Worm (Caenorhabditis elegans) whole organism, L4 larva: ENCODE measurements around the gene T26A8.3.

ENCODE experiments used
- F10B5.3 ChIP-seq: sonication (generic microtip); optimal IDR thresholded peaks from 2 replicates; lab custom pipeline; 2016; ENCODE audit warnings: mild to moderate bottlenecking, missing genetic modification characterization, missing compliant biosample characterization
- F26F4.8 ChIP-seq: fragments of 200-800 bp; sonication (Bioruptor generic); conservative IDR thresholded peaks from 2 replicates; pipeline ENCODE4 v1.3.6; 2022; ENCODE audit warnings: missing genetic modification characterization, missing compliant biosample characterization
- F44E2.7 ChIP-seq: fragments of 200-800 bp; sonication (Bioruptor generic); IDR thresholded peaks from 2 replicates; pipeline ENCODE4 v2.1.2; 2022; ENCODE audit warnings: missing genetic modification characterization, missing compliant biosample characterization
- R02D3.7 ChIP-seq: fragments of 150-350 bp; sonication (generic microtip); optimal IDR thresholded peaks from 3 replicates; lab custom pipeline; 2014; ENCODE audit warnings: missing biosample characterization, missing genetic modification characterization
- Y105C5A.15 ChIP-seq: fragments of 200-800 bp; sonication (Bioruptor generic); IDR thresholded peaks from 2 replicates; pipeline ENCODE4 v1.3.6; 2022; ENCODE audit warnings: missing genetic modification characterization, missing compliant biosample characterization
- Y5F2A.4 ChIP-seq: fragments of 200-800 bp; sonication (Bioruptor generic); optimal IDR thresholded peaks from 2 replicates; lab custom pipeline; 2018; ENCODE audit warnings: mild to moderate bottlenecking, missing genetic modification characterization, missing compliant biosample characterization
- ZK337.2 ChIP-seq: fragments of 200-800 bp; sonication (Bioruptor generic); IDR thresholded peaks from 2 replicates; pipeline ENCODE4 v1.3.6; 2022; ENCODE audit warnings: missing genetic modification reagents, missing genetic modification characterization, missing compliant biosample characterization
- aha-1 ChIP-seq: fragments of 150-350 bp; peaks from one replicate; lab custom pipeline; 2014; ENCODE audit warnings: missing biosample characterization, missing genetic modification characterization
- aly-2 ChIP-seq: sonication (generic microtip); optimal IDR thresholded peaks from 2 replicates; lab custom pipeline; 2018; ENCODE audit warnings: missing biosample characterization, missing genetic modification characterization
- ama-1 ChIP-seq: fragments of 150-350 bp; optimal IDR thresholded peaks from 2 replicates; lab custom pipeline; 2014; ENCODE audit warnings: inconsistent platforms, mixed read lengths
- arid-1 ChIP-seq: fragments of 200-800 bp; sonication (Bioruptor generic); conservative IDR thresholded peaks from 2 replicates; pipeline ENCODE4 v1.3.6; 2022; ENCODE audit warnings: missing genetic modification reagents, missing genetic modification characterization, missing compliant biosample characterization
- attf-4 ChIP-seq: sonication (generic microtip); optimal IDR thresholded peaks from 3 replicates; lab custom pipeline; 2017; ENCODE audit warnings: missing biosample characterization, missing genetic modification characterization
- ceh-28 ChIP-seq: fragments of 150-350 bp; optimal IDR thresholded peaks from 2 replicates; lab custom pipeline; 2014; ENCODE audit warnings: missing biosample characterization, missing genetic modification reagents, missing genetic modification characterization
- ceh-32 ChIP-seq: sonication (generic microtip); optimal IDR thresholded peaks from 2 replicates; lab custom pipeline; 2016; ENCODE audit warnings: mild to moderate bottlenecking, missing genetic modification characterization, missing compliant biosample characterization; ENCODE audit not compliant: poor library complexity
- ceh-82 ChIP-seq: sonication (generic microtip); optimal IDR thresholded peaks from 2 replicates; lab custom pipeline; 2017; ENCODE audit warnings: missing biosample characterization, missing genetic modification characterization
- ctbp-1 ChIP-seq: fragments of 200-800 bp; sonication (Bioruptor generic); IDR thresholded peaks from 2 replicates; pipeline ENCODE4 v1.3.6; 2022; ENCODE audit warnings: missing genetic modification reagents, missing genetic modification characterization, missing compliant biosample characterization
- daf-16 ChIP-seq, 3 experiments: sonication (generic microtip); optimal IDR thresholded peaks; 2 replicates each; lab custom pipeline; 2016 to 2017; ENCODE audit warnings: missing genetic modification characterization in 3 of 3, missing genetic modification reagents in 3 of 3, mild to moderate bottlenecking in 2 of 3, missing compliant biosample characterization in 2 of 3, missing biosample characterization in 1 of 3, moderate library complexity in 1 of 3
- daf-19 ChIP-seq: fragments of 200-800 bp; sonication (Bioruptor generic); conservative IDR thresholded peaks from 2 replicates; pipeline ENCODE4 v1.3.6; 2022; ENCODE audit warnings: missing genetic modification characterization, missing compliant biosample characterization
- daf-8 ChIP-seq: fragments of 200-800 bp; sonication (Bioruptor generic); IDR thresholded peaks from 2 replicates; pipeline ENCODE4 v1.3.6; 2022; ENCODE audit warnings: missing genetic modification characterization, missing compliant biosample characterization
- dmd-9 ChIP-seq: fragments of 200-800 bp; sonication (Bioruptor generic); IDR thresholded peaks from 2 replicates; pipeline ENCODE4 v1.3.6; 2022; ENCODE audit warnings: missing genetic modification reagents, missing genetic modification characterization, missing compliant biosample characterization
- dpl-1 ChIP-seq: fragments of 150-350 bp; optimal IDR thresholded peaks from 2 replicates; lab custom pipeline; 2014; ENCODE audit warnings: missing biosample characterization, missing genetic modification reagents, missing genetic modification characterization
- dve-1 ChIP-seq: sonication (generic microtip); optimal IDR thresholded peaks from 2 replicates; lab custom pipeline; 2017; ENCODE audit warnings: antibody characterized with exemption, mild to moderate bottlenecking, missing genetic modification characterization, missing compliant biosample characterization; ENCODE audit not compliant: insufficient read depth
- egl-27 ChIP-seq: sonication (generic microtip); optimal IDR thresholded peaks from 3 replicates; lab custom pipeline; 2017; ENCODE audit warnings: missing biosample characterization, missing genetic modification reagents, missing genetic modification characterization
- fkh-10 ChIP-seq: fragments of 150-350 bp; optimal IDR thresholded peaks from 2 replicates; lab custom pipeline; 2014; ENCODE audit warnings: missing biosample characterization, missing genetic modification reagents, missing genetic modification characterization
- fos-1 ChIP-seq: fragments of 150-350 bp; optimal IDR thresholded peaks from 2 replicates; lab custom pipeline; 2014; ENCODE audit warnings: missing biosample characterization, missing genetic modification characterization
- hlh-11 ChIP-seq: fragments of 200-800 bp; sonication (Bioruptor generic); optimal IDR thresholded peaks from 2 replicates; lab custom pipeline; 2018; ENCODE audit warnings: mild to moderate bottlenecking, missing genetic modification characterization, missing compliant biosample characterization
- hlh-30 ChIP-seq: sonication (generic microtip); optimal IDR thresholded peaks from 2 replicates; lab custom pipeline; 2017; ENCODE audit warnings: antibody characterized with exemption, mild to moderate bottlenecking, missing genetic modification characterization, missing compliant biosample characterization; ENCODE audit not compliant: insufficient read depth
- lin-1 ChIP-seq: fragments of 200-800 bp; sonication (Bioruptor generic); IDR thresholded peaks from 2 replicates; pipeline ENCODE4 v1.3.6; 2022; ENCODE audit warnings: missing genetic modification reagents, missing genetic modification characterization, missing compliant biosample characterization
- lin-13 ChIP-seq: fragments of 150-350 bp; optimal IDR thresholded peaks from 2 replicates; lab custom pipeline; 2014; ENCODE audit warnings: missing biosample characterization, missing genetic modification reagents, missing genetic modification characterization
- lin-15B ChIP-seq: fragments of 150-350 bp; sonication (generic microtip); optimal IDR thresholded peaks from 3 replicates; lab custom pipeline; 2014; ENCODE audit warnings: missing biosample characterization, missing genetic modification characterization
- lir-3 ChIP-seq: sonication (generic microtip); optimal IDR thresholded peaks from 2 replicates; lab custom pipeline; 2016; ENCODE audit warnings: mild to moderate bottlenecking, missing genetic modification characterization, missing compliant biosample characterization
- lsy-2 ChIP-seq, 2 experiments: fragments of 150-350 bp in 1 of 2; sonication (generic microtip) in 1 of 2; optimal IDR thresholded peaks; 2 replicates each; lab custom pipeline; 2014 to 2017; ENCODE audit warnings: missing biosample characterization in 2 of 2, missing genetic modification characterization in 2 of 2
- mdt-29 ChIP-seq: fragments of 200-800 bp; sonication (Bioruptor generic); IDR thresholded peaks from 2 replicates; pipeline ENCODE4 v1.3.6; 2022; ENCODE audit warnings: missing genetic modification reagents, missing genetic modification characterization, missing compliant biosample characterization
- mxl-3 ChIP-seq: fragments of 200-800 bp; sonication (Bioruptor generic); optimal IDR thresholded peaks from 2 replicates; lab custom pipeline; 2018; ENCODE audit warnings: mild to moderate bottlenecking, missing genetic modification characterization, missing compliant biosample characterization
- nhr-10 ChIP-seq: fragments of 150-350 bp; optimal IDR thresholded peaks from 2 replicates; lab custom pipeline; 2014; ENCODE audit warnings: missing biosample characterization, missing genetic modification characterization
- nhr-111 ChIP-seq: fragments of 200-800 bp; sonication (Bioruptor generic); optimal IDR thresholded peaks from 2 replicates; lab custom pipeline; 2018; ENCODE audit warnings: mild to moderate bottlenecking, missing genetic modification characterization, missing compliant biosample characterization
- nhr-237 ChIP-seq: sonication (generic microtip); optimal IDR thresholded peaks from 2 replicates; lab custom pipeline; 2017; ENCODE audit warnings: missing biosample characterization, missing genetic modification characterization
- nhr-28 ChIP-seq: fragments of 150-350 bp; optimal IDR thresholded peaks from 2 replicates; lab custom pipeline; 2014; ENCODE audit warnings: missing biosample characterization, missing genetic modification characterization
- nhr-42 ChIP-seq: fragments of 200-800 bp; sonication (Bioruptor generic); IDR thresholded peaks from 2 replicates; pipeline ENCODE4 v1.3.6; 2022; ENCODE audit warnings: missing genetic modification characterization, missing compliant biosample characterization
- nhr-6 ChIP-seq: fragments of 150-350 bp; optimal IDR thresholded peaks from 2 replicates; lab custom pipeline; 2014; ENCODE audit warnings: missing biosample characterization, missing genetic modification characterization
- nhr-77 ChIP-seq: fragments of 150-350 bp; optimal IDR thresholded peaks from 2 replicates; lab custom pipeline; 2014; ENCODE audit warnings: missing biosample characterization, missing genetic modification characterization
- snpc-1.2 ChIP-seq: fragments of 200-800 bp; sonication (Bioruptor generic); IDR thresholded peaks from 2 replicates; pipeline ENCODE4 v1.3.6; 2022; ENCODE audit warnings: missing genetic modification reagents, missing genetic modification characterization, missing compliant biosample characterization
- spr-1 ChIP-seq: sonication (generic microtip); optimal IDR thresholded peaks from 2 replicates; lab custom pipeline; 2016; ENCODE audit warnings: mild to moderate bottlenecking, missing genetic modification characterization, missing compliant biosample characterization
- unc-130 ChIP-seq: sonication (generic microtip); optimal IDR thresholded peaks from 2 replicates; lab custom pipeline; 2016; ENCODE audit warnings: missing genetic modification reagents, missing genetic modification characterization, missing compliant biosample characterization
- unc-39 ChIP-seq: sonication (generic microtip); optimal IDR thresholded peaks from 2 replicates; lab custom pipeline; 2017; ENCODE audit warnings: missing biosample characterization, missing genetic modification characterization
- unc-62 ChIP-seq, 3 experiments: fragments of 150-350 bp in 1 of 3; sonication (generic microtip); optimal IDR thresholded peaks in 2 of 3; peaks in 1 of 3; 1 replicate in 1 of 3; 2 replicates in 2 of 3; lab custom pipeline; 2014 to 2017; ENCODE audit warnings: missing biosample characterization in 3 of 3, missing genetic modification characterization in 3 of 3, missing genetic modification reagents in 3 of 3, missing genotype in 1 of 3
- vab-7 ChIP-seq: fragments of 200-800 bp; sonication (Bioruptor generic); IDR thresholded peaks from 2 replicates; pipeline ENCODE4 v1.3.6; 2022; ENCODE audit warnings: missing genetic modification reagents, missing genetic modification characterization, missing compliant biosample characterization
- zag-1 ChIP-seq: fragments of 150-350 bp; optimal IDR thresholded peaks from 2 replicates; lab custom pipeline; 2014; ENCODE audit warnings: missing biosample characterization, missing genetic modification characterization
- zfp-2 ChIP-seq: sonication (generic microtip); optimal IDR thresholded peaks from 2 replicates; lab custom pipeline; 2016; ENCODE audit warnings: mild to moderate bottlenecking, missing genetic modification characterization, missing compliant biosample characterization
- zip-2 ChIP-seq: fragments of 150-350 bp; optimal IDR thresholded peaks from 2 replicates; lab custom pipeline; 2014; ENCODE audit warnings: missing biosample characterization, missing genetic modification characterization
- ztf-11 ChIP-seq: fragments of 150-350 bp; optimal IDR thresholded peaks from 2 replicates; lab custom pipeline; 2014; ENCODE audit warnings: missing biosample characterization, missing genetic modification characterization
- ztf-7 ChIP-seq: fragments of 150-350 bp; optimal IDR thresholded peaks from 2 replicates; lab custom pipeline; 2014; ENCODE audit warnings: missing biosample characterization, missing genetic modification characterization

Gene T26A8.3

DNA sequence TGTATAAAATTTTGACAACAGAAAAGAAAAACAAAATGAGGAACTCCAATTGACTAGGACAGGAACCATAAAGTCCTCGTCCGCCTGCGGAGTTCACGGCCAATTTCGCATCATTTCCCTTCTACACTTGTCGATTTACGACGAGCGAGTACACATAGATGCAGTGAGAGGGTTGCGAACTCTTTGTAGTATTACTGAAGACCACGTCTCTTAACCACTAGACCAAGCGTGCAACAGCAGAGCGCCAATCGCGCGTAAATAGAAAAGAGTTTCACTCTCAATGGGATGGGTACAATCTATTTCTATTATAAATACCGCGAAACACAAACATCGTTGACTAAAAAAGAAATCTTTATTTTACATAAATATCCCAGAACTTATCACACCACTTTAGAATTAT lies 51.1 kb downstream of the T26A8.3 start:
- TF ChIP-seq zag-1 (tag; lab: Kevin White, UChicago) (no peak), nhr-28 (tag; lab: Kevin White, UChicago) (peak; percentile 65), hlh-30 (peak; percentile 64), ceh-82 (no peak), nhr-237 (tag; lab: Kevin White, UChicago) (no peak), ceh-32 (tag; lab: Kevin White, UChicago) (no peak), snpc-1.2 (GFP tag; lab: Robert Waterston, UW) (peak; percentile 85), Y5F2A.4 (GFP tag; lab: Kevin White, UChicago) (peak; percentile 62), fkh-10 (GFP tag; lab: Kevin White, UChicago) (no peak), lsy-2 (tag; optimal IDR thresholded peaks at IDR 0.05; lab: Kevin White, UChicago) (peak in 1 of 2 experiments; percentile 4), dpl-1 (GFP tag; lab: Kevin White, UChicago) (peak; percentile 46), ceh-28 (tag; lab: Kevin White, UChicago) (no peak), hlh-11 (tag; lab: Kevin White, UChicago) (peak; percentile 67), nhr-6 (peak; percentile 14), daf-19 (GFP tag; lab: Robert Waterston, UW) (peak; percentile 88), dve-1 (tag; lab: Kevin White, UChicago) (peak; percentile 76), R02D3.7 (tag; lab: Kevin White, UChicago) (peak; percentile 77), spr-1 (tag; lab: Kevin White, UChicago) (peak; percentile 32), F10B5.3 (no peak), daf-8 (GFP tag; lab: Robert Waterston, UW) (no peak), ztf-11 (tag; lab: Kevin White, UChicago) (no peak), Y105C5A.15 (peak; percentile 83), lin-15B (tag; lab: Kevin White, UChicago) (no peak), ztf-7 (tag; lab: Kevin White, UChicago) (peak; percentile 57), F44E2.7 (GFP tag; lab: Robert Waterston, UW) (no peak), nhr-42 (GFP tag; lab: Robert Waterston, UW) (peak; percentile 76), fos-1 (no peak), nhr-111 (no peak), daf-16 (GFP tag; optimal IDR thresholded peaks at IDR 0.05; lab: Kevin White, UChicago) (peak; percentile 42 to 88), daf-16 (tag; optimal IDR thresholded peaks at IDR 0.05; lab: Kevin White, UChicago) (peak; percentile 85), egl-27 (tag; lab: Kevin White, UChicago) (no peak), aly-2 (tag; lab: Kevin White, UChicago) (no peak), lin-13 (peak; percentile 71), unc-62 (GFP tag; optimal IDR thresholded peaks at IDR 0.05 in 1 of 2; lab: Kevin White, UChicago) (no peak), unc-62 (tag; optimal IDR thresholded peaks at IDR 0.05; lab: Kevin White, UChicago) (no peak), ZK337.2 (GFP tag; lab: Robert Waterston, UW) (peak; percentile 41; the same call in 1 of the 2 replicates), mxl-3 (GFP tag; lab: Kevin White, UChicago) (peak; percentile 45), nhr-10 (tag; lab: Kevin White, UChicago) (no peak), F26F4.8 (peak; percentile 60; the same call in 1 of the 2 replicates), mdt-29 (GFP tag; lab: Robert Waterston, UW) (peak; percentile 83), aha-1 (tag; lab: Kevin White, UChicago) (peak; percentile 96), vab-7 (peak; percentile 74), unc-130 (GFP tag; lab: Kevin White, UChicago) (peak; percentile 71), unc-39 (tag; lab: Kevin White, UChicago) (no peak), ama-1 (peak; percentile 60), attf-4 (tag; lab: Kevin White, UChicago) (no peak), ctbp-1 (GFP tag; lab: Robert Waterston, UW) (peak; percentile 77; the same call in 1 of the 2 replicates), lir-3 (tag; lab: Kevin White, UChicago) (peak; percentile 29), zip-2 (peak; percentile 13), dmd-9 (peak; percentile 68; the same call in 1 of the 2 replicates), zfp-2 (tag; lab: Kevin White, UChicago) (peak; percentile 21), arid-1 (peak; percentile 82), nhr-77 (tag; lab: Kevin White, UChicago) (peak; percentile 48), lin-1 (0 out of 2 replicates have a peak, but pooled peaks have one; percentile 49)
